Fruit fly (Drosophila melanogaster) whole organism, prepupa: ENCODE measurements around the gene CG6660.
A peak's percentile ranks its signal among the peaks of the same experiment; 100 is the strongest.

Experiments used
- CG10631 ChIP-seq: fragments of 200-800 bp; sonication (Bioruptor generic); optimal IDR thresholded peaks from 2 replicates; lab custom pipeline; 2016; ENCODE audit warnings: missing biosample characterization, missing genetic modification characterization
- CG10669 ChIP-seq: fragments of 200-800 bp; sonication (Bioruptor generic); optimal IDR thresholded peaks from 3 replicates; lab custom pipeline; 2018; ENCODE audit warnings: missing biosample characterization, mild to moderate bottlenecking, missing genetic modification characterization, moderate library complexity
- CG11294 ChIP-seq: fragments of 200-800 bp; sonication (Bioruptor generic); IDR thresholded peaks from 2 replicates; pipeline ENCODE4 v1.3.6; 2022; ENCODE audit warnings: missing biosample characterization, missing genetic modification characterization
- CG11762 ChIP-seq: fragments of 200-800 bp; sonication (Bioruptor generic); optimal IDR thresholded peaks from 3 replicates; lab custom pipeline; 2016; ENCODE audit warnings: missing biosample characterization, missing genetic modification characterization; ENCODE audit not compliant: insufficient read depth
- CG11902 ChIP-seq: fragments of 200-800 bp; sonication (Bioruptor generic); optimal IDR thresholded peaks from 3 replicates; lab custom pipeline; 2016; ENCODE audit warnings: missing biosample characterization, missing genetic modification characterization
- CG1621 ChIP-seq: fragments of 200-800 bp; sonication (Bioruptor generic); optimal IDR thresholded peaks from 3 replicates; lab custom pipeline; 2018; ENCODE audit warnings: missing biosample characterization, mild to moderate bottlenecking, missing genetic modification characterization
- CG31627 ChIP-seq: fragments of 200-800 bp; sonication (Bioruptor generic); optimal IDR thresholded peaks from 3 replicates; lab custom pipeline; 2016; ENCODE audit warnings: missing biosample characterization, missing genetic modification characterization
- CG32006 ChIP-seq: fragments of 200-800 bp; sonication (Bioruptor generic); optimal IDR thresholded peaks from 3 replicates; lab custom pipeline; 2017; ENCODE audit warnings: missing biosample characterization, mild to moderate bottlenecking, missing genetic modification characterization
- CG3919 ChIP-seq: fragments of 200-800 bp; sonication (Bioruptor generic); optimal IDR thresholded peaks from 3 replicates; lab custom pipeline; 2016; ENCODE audit warnings: missing biosample characterization, missing genetic modification characterization
- CG6163 ChIP-seq: fragments of 200-800 bp; sonication (Bioruptor generic); IDR thresholded peaks from 3 replicates; pipeline ENCODE4 v1.3.6; 2022; ENCODE audit warnings: missing biosample characterization, missing genetic modification characterization
- CG6276 ChIP-seq: fragments of 200-800 bp; sonication (Bioruptor generic); optimal IDR thresholded peaks from 2 replicates; lab custom pipeline; 2017; ENCODE audit warnings: missing biosample characterization, mild to moderate bottlenecking, missing genetic modification characterization
- CG6808 ChIP-seq: fragments of 200-800 bp; sonication (Bioruptor generic); optimal IDR thresholded peaks from 3 replicates; lab custom pipeline; 2017; ENCODE audit warnings: missing biosample characterization, missing genetic modification characterization, mild to moderate bottlenecking, moderate library complexity, missing genetic modification reagents
- CG8119 ChIP-seq: fragments of 200-800 bp; sonication (Bioruptor generic); IDR thresholded peaks from 3 replicates; pipeline ENCODE4 v1.3.6; 2022; ENCODE audit warnings: missing biosample characterization, missing genetic modification characterization
- CG8319 ChIP-seq: fragments of 200-800 bp; sonication (Bioruptor generic); optimal IDR thresholded peaks from 3 replicates; lab custom pipeline; 2016; ENCODE audit warnings: missing biosample characterization, missing genetic modification characterization
- CG8632 ChIP-seq: fragments of 200-800 bp; sonication (Bioruptor generic); optimal IDR thresholded peaks from 3 replicates; lab custom pipeline; 2016; ENCODE audit warnings: missing biosample characterization, missing genetic modification characterization
- CG9139 ChIP-seq: fragments of 200-800 bp; sonication (Bioruptor generic); optimal IDR thresholded peaks from 3 replicates; lab custom pipeline; 2017; ENCODE audit warnings: missing biosample characterization, mild to moderate bottlenecking, missing genetic modification characterization
- Eip75B ChIP-seq: fragments of 200-800 bp; sonication (Bioruptor generic); optimal IDR thresholded peaks from 3 replicates; lab custom pipeline; 2016; ENCODE audit warnings: missing biosample characterization, missing genetic modification characterization
- Eip78C ChIP-seq: fragments of 200-800 bp; sonication (Bioruptor generic); peaks from one replicate; lab custom pipeline; 2016; ENCODE audit warnings: missing biosample characterization, missing genetic modification characterization
- Eip93F ChIP-seq: fragments of 200-800 bp; sonication (Bioruptor generic); optimal IDR thresholded peaks from 2 replicates; lab custom pipeline; 2016; ENCODE audit warnings: missing biosample characterization, mild to moderate bottlenecking, missing genetic modification characterization
- Ets21C ChIP-seq: fragments of 200-800 bp; sonication (Bioruptor generic); optimal IDR thresholded peaks from 3 replicates; lab custom pipeline; 2016; ENCODE audit warnings: missing biosample characterization, missing genetic modification characterization
- Gug ChIP-seq: fragments of 200-800 bp; sonication (Bioruptor generic); IDR thresholded peaks from 2 replicates; pipeline ENCODE4 v1.3.6; 2022; ENCODE audit warnings: missing biosample characterization, missing genetic modification characterization
- Hr38 ChIP-seq: sonication (Bioruptor generic); optimal IDR thresholded peaks from 2 replicates; lab custom pipeline; 2016; ENCODE audit warnings: missing biosample characterization, missing genetic modification characterization
- Hr39 ChIP-seq: fragments of 200-800 bp; sonication (Bioruptor generic); optimal IDR thresholded peaks from 2 replicates; lab custom pipeline; 2016; ENCODE audit warnings: missing biosample characterization, missing genetic modification characterization
- Lpt ChIP-seq: fragments of 200-800 bp; sonication (Bioruptor generic); optimal IDR thresholded peaks from 3 replicates; lab custom pipeline; 2016; ENCODE audit warnings: missing biosample characterization, missing genetic modification characterization
- Met ChIP-seq: fragments of 200-800 bp; sonication (Bioruptor generic); optimal IDR thresholded peaks from 3 replicates; lab custom pipeline; 2016; ENCODE audit warnings: missing biosample characterization, missing genetic modification characterization
- OdsH ChIP-seq: fragments of 200-800 bp; sonication (Bioruptor generic); optimal IDR thresholded peaks from 3 replicates; lab custom pipeline; 2016; ENCODE audit warnings: missing biosample characterization, missing genetic modification characterization
- Sox14 ChIP-seq: fragments of 200-800 bp; sonication (Bioruptor generic); optimal IDR thresholded peaks from 3 replicates; lab custom pipeline; 2016; ENCODE audit warnings: missing biosample characterization, missing genetic modification characterization
- achi ChIP-seq: fragments of 200-800 bp; sonication (Bioruptor generic); optimal IDR thresholded peaks from 3 replicates; lab custom pipeline; 2016; ENCODE audit warnings: missing biosample characterization, missing genetic modification characterization
- cyc ChIP-seq: fragments of 200-800 bp; sonication (Bioruptor generic); optimal IDR thresholded peaks from 3 replicates; lab custom pipeline; 2016; ENCODE audit warnings: missing biosample characterization, missing genetic modification characterization
- dac ChIP-seq: fragments of 200-800 bp; sonication (Bioruptor generic); optimal IDR thresholded peaks from 2 replicates; lab custom pipeline; 2017; ENCODE audit warnings: missing biosample characterization, mild to moderate bottlenecking, missing genetic modification characterization
- dsx ChIP-seq: fragments of 200-800 bp; optimal IDR thresholded peaks from 3 replicates; lab custom pipeline; 2019; ENCODE audit warnings: missing biosample characterization, mild to moderate bottlenecking, missing genetic modification characterization, moderate library complexity; ENCODE audit not compliant: poor library complexity, severe bottlenecking
- eg ChIP-seq: fragments of 200-800 bp; sonication (Bioruptor generic); IDR thresholded peaks from 3 replicates; pipeline ENCODE4 v1.3.6; 2022; ENCODE audit warnings: missing biosample characterization, missing genetic modification characterization
- esn ChIP-seq: fragments of 200-800 bp; sonication (Bioruptor generic); optimal IDR thresholded peaks from 2 replicates; lab custom pipeline; 2016; ENCODE audit warnings: missing biosample characterization, mild to moderate bottlenecking, missing genetic modification characterization, moderate library complexity
- fd59A ChIP-seq: fragments of 200-800 bp; sonication (Bioruptor generic); optimal IDR thresholded peaks from 2 replicates; lab custom pipeline; 2017; ENCODE audit warnings: missing biosample characterization, mild to moderate bottlenecking, missing genetic modification characterization, missing genetic modification reagents
- fd85E ChIP-seq: fragments of 200-800 bp; sonication (Bioruptor generic); optimal IDR thresholded peaks from 3 replicates; lab custom pipeline; 2016; ENCODE audit warnings: missing biosample characterization, missing genetic modification characterization
- net ChIP-seq: fragments of 200-800 bp; sonication (Bioruptor generic); optimal IDR thresholded peaks from 3 replicates; lab custom pipeline; 2016; ENCODE audit warnings: missing biosample characterization, missing genetic modification characterization
- spab ChIP-seq: fragments of 200-800 bp; sonication (Bioruptor generic); optimal IDR thresholded peaks from 2 replicates; lab custom pipeline; 2017; ENCODE audit warnings: missing biosample characterization, mild to moderate bottlenecking, missing genetic modification characterization, missing genetic modification reagents
- svp ChIP-seq: fragments of 200-800 bp; sonication (Bioruptor generic); peaks from one replicate; lab custom pipeline; 2016; ENCODE audit warnings: missing biosample characterization, missing genetic modification characterization
- topi ChIP-seq: fragments of 200-800 bp; sonication (Bioruptor generic); optimal IDR thresholded peaks from 3 replicates; lab custom pipeline; 2016; ENCODE audit warnings: missing biosample characterization, missing genetic modification characterization

CG6660 gene

dm6 chr3R:22911049-22911448 lies 12.1 kb upstream of the CG6660 start (continued):
- no peak for TF ChIP-seq CG11762 (GFP tag; lab: Kevin White, UChicago)
- no peak for TF ChIP-seq fd85E (GFP tag; lab: Kevin White, UChicago)
- no peak for TF ChIP-seq Gug (GFP tag; lab: Robert Waterston, UW)
- TF ChIP-seq CG6163 (GFP tag; lab: Robert Waterston, UW), result peak; percentile 65; the same call in 2 of the 3 replicates
- TF ChIP-seq dsx (GFP tag; lab: Kevin White, UChicago), result peak; percentile 1
- no peak for TF ChIP-seq CG8319
- peak; percentile 9 for TF ChIP-seq fd59A (GFP tag; lab: Kevin White, UChicago)
- TF ChIP-seq CG11294 (GFP tag; lab: Robert Waterston, UW), result no peak
- peak; percentile 10 for TF ChIP-seq Eip75B
- peak; percentile 3 for TF ChIP-seq spab (GFP tag; lab: Kevin White, UChicago)
- TF ChIP-seq achi (GFP tag; lab: Kevin White, UChicago), result no peak
- no peak for TF ChIP-seq Eip93F (GFP tag; lab: Kevin White, UChicago)
- TF ChIP-seq CG31627, result no peak
- no peak for TF ChIP-seq Hr39
- peak; percentile 59 for TF ChIP-seq svp
- TF ChIP-seq CG6808 (GFP tag; lab: Kevin White, UChicago), result peak; percentile 12
- TF ChIP-seq CG6276 (GFP tag; lab: Kevin White, UChicago), result no peak
- no peak for TF ChIP-seq esn
- peak; percentile 27 for TF ChIP-seq CG1621 (tag; lab: Kevin White, UChicago)
- TF ChIP-seq CG8119 (GFP tag; lab: Robert Waterston, UW), result no peak
- TF ChIP-seq Ets21C (GFP tag; lab: Kevin White, UChicago), result no peak
- TF ChIP-seq CG11902 (GFP tag; lab: Kevin White, UChicago), result no peak
- peak; percentile 36 for TF ChIP-seq CG3919 (GFP tag; lab: Kevin White, UChicago)
- TF ChIP-seq dac (GFP tag; lab: Kevin White, UChicago), result no peak
- TF ChIP-seq cyc (GFP tag; lab: Kevin White, UChicago), result no peak
- TF ChIP-seq Met (GFP tag; lab: Kevin White, UChicago), result no peak
- no peak for TF ChIP-seq Lpt (GFP tag; lab: Kevin White, UChicago)
- TF ChIP-seq eg (GFP tag; lab: Robert Waterston, UW), result peak; percentile 42; the same call in 1 of the 3 replicates
- TF ChIP-seq CG10631, result no peak
- no peak for TF ChIP-seq net (GFP tag; lab: Kevin White, UChicago)

dm6 chr3R:22965220-22965619 lies 42.1 kb downstream of the CG6660 start:
- TF ChIP-seq CG10669, result peak; percentile 21
- peak; percentile 7 for TF ChIP-seq Hr39
- TF ChIP-seq Ets21C (GFP tag; lab: Kevin White, UChicago), result no peak
- peak; percentile 66 for TF ChIP-seq Eip78C
- TF ChIP-seq dac (GFP tag; lab: Kevin White, UChicago), result no peak

- TF ChIP-seq CG10631 (no peak), Sox14 (GFP tag; lab: Kevin White, UChicago) (no peak), CG32006 (GFP tag; lab: Kevin White, UChicago) (no peak), spab (GFP tag; lab: Kevin White, UChicago) (no peak), CG9139 (GFP tag; lab: Kevin White, UChicago) (no peak), Hr38 (GFP tag; lab: Kevin White, UChicago) (no peak), CG8632 (GFP tag; lab: Kevin White, UChicago) (no peak), svp (no peak), CG6276 (GFP tag; lab: Kevin White, UChicago) (no peak), CG8119 (GFP tag; lab: Robert Waterston, UW) (no peak), cyc (GFP tag; lab: Kevin White, UChicago) (no peak), dsx (GFP tag; lab: Kevin White, UChicago) (no peak), OdsH (GFP tag; lab: Kevin White, UChicago) (no peak), topi (GFP tag; lab: Kevin White, UChicago) (no peak), Eip78C (no peak)
These were observed 42.8 kb downstream of the CG6660 start, which contains the start of gene Tpl94D for dm6 chr3R:22965984-22966383. TSS of gene Tpl94D (plus strand) at chr3R:22966284.
